Fruit fly (Drosophila melanogaster): ENCODE data around the gene bsk.

DNA sequence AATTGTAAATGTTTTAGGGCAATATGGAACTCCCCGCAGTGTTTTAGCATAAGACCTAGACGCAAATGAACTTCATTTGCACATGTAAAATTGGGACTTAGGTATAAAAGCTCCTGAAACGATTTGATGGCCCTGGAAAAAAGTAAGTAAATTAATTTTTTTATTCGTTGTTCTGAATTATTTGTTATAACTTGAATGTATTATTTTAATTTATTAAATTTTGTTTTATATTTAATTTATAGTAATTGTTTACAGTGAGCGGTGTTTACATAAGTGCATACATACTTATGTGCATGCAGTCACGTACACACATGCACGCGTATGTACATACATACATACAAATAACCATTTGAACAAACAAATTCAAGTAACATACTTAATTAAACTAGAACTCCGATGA lies 26.1 kb upstream of the bsk start:
- TF ChIP-seq ovo (GFP tag; optimal IDR thresholded peaks at IDR 0.05), result no peak
- peak; percentile 45 for TF ChIP-seq kay (GFP tag; ENCODE audit: borderline replicate concordance)
- no peak for TF ChIP-seq Hr96 (GFP tag; optimal IDR thresholded peaks at IDR 0.05)
- no peak for TF ChIP-seq Clk (GFP tag; optimal IDR thresholded peaks at IDR 0.05)
- TF ChIP-seq Crg-1 (GFP tag; optimal IDR thresholded peaks at IDR 0.05), result no peak
- TF ChIP-seq bab1 (GFP tag; optimal IDR thresholded peaks at IDR 0.05), result peak; percentile 63
- TF ChIP-seq CG12768 (GFP tag; optimal IDR thresholded peaks at IDR 0.05), result peak; percentile 29
- TF ChIP-seq CG33017 (tag; optimal IDR thresholded peaks at IDR 0.05), result no peak
- no peak for TF ChIP-seq pad (GFP tag; optimal IDR thresholded peaks at IDR 0.05)
- no peak for TF ChIP-seq CG5204 (GFP tag; optimal IDR thresholded peaks at IDR 0.05)
- peak; percentile 64 for TF ChIP-seq CG14711 (tag; optimal IDR thresholded peaks at IDR 0.05)
- no peak for TF ChIP-seq cic (GFP tag; optimal IDR thresholded peaks at IDR 0.05)
- TF ChIP-seq cnc (optimal IDR thresholded peaks at IDR 0.05), result no peak

All from whole organism, adult.